Fruit fly (Drosophila melanogaster): ENCODE results near the gene Sol1.

Sol1 gene

dm6 chr3R:12402935-12403334 is 16.9 kb downstream of the Sol1 start (continued):
- peak; percentile 90 for TF ChIP-seq Rel (GFP tag; optimal IDR thresholded peaks at IDR 0.05)
- peak; percentile 93 for TF ChIP-seq Rel (tag; optimal IDR thresholded peaks at IDR 0.05)
- peak; percentile 94 for TF ChIP-seq sv (GFP tag; optimal IDR thresholded peaks at IDR 0.05)
- no peak for TF ChIP-seq CrebA (GFP tag; optimal IDR thresholded peaks at IDR 0.05; ENCODE audit: borderline replicate concordance)
- peak; percentile 59 for TF ChIP-seq Mio (GFP tag; optimal IDR thresholded peaks at IDR 0.05)
- TF ChIP-seq GATAd (GFP tag; optimal IDR thresholded peaks at IDR 0.05) = peak; percentile 36

- TF ChIP-seq foxo (GFP tag; optimal IDR thresholded peaks at IDR 0.05) (no peak), OdsH (GFP tag; optimal IDR thresholded peaks at IDR 0.05) (no peak), dsf (GFP tag; optimal IDR thresholded peaks at IDR 0.05; ENCODE audit: borderline replicate concordance) (no peak), dl (GFP tag; optimal IDR thresholded peaks at IDR 0.05; ENCODE audit: insufficient read depth in 1 of 2, partially characterized antibody in 2 of 2) (no peak), Hr83 (GFP tag; optimal IDR thresholded peaks at IDR 0.05; ENCODE audit: poor library complexity, severe bottlenecking) (no peak), pan (optimal IDR thresholded peaks at IDR 0.05) (no peak), Vsx2 (GFP tag; optimal IDR thresholded peaks at IDR 0.05; ENCODE audit: partially characterized antibody) (no peak), HLH106 (tag; optimal IDR thresholded peaks at IDR 0.05) (no peak), dmrt93B (GFP tag; optimal IDR thresholded peaks at IDR 0.05) (no peak), sage (GFP tag; optimal IDR thresholded peaks at IDR 0.05) (no peak), Dif (GFP tag; optimal IDR thresholded peaks at IDR 0.05; ENCODE audit: partially characterized antibody) (no peak), Hnf4 (GFP tag; optimal IDR thresholded peaks at IDR 0.05) (no peak), Hr78 (GFP tag; optimal IDR thresholded peaks at IDR 0.05) (no peak), Sp1 (GFP tag; optimal IDR thresholded peaks at IDR 0.05) (no peak), Mio (GFP tag; optimal IDR thresholded peaks at IDR 0.05) (no peak), CrebA (GFP tag; optimal IDR thresholded peaks at IDR 0.05; ENCODE audit: borderline replicate concordance) (no peak), h (GFP tag; optimal IDR thresholded peaks at IDR 0.05) (no peak), psq (GFP tag; optimal IDR thresholded peaks at IDR 0.05) (no peak)
Measured at dm6 chr3R:12405134-12405533, 19.1 kb downstream of the Sol1 start.

dm6 chr3R:12405928-12406234 is 19.8 kb downstream of the Sol1 start, which contains the start of gene Cyp9f2:
TSS of gene Cyp9f2 (minus strand) at chr3R:12406028.
- TF ChIP-seq jim (GFP tag; optimal IDR thresholded peaks at IDR 0.05) (no peak), lola (GFP tag; optimal IDR thresholded peaks at IDR 0.05) (no peak), GATAd (GFP tag; optimal IDR thresholded peaks at IDR 0.05) (no peak), CG32264 (GFP tag; optimal IDR thresholded peaks at IDR 0.05) (no peak)

- TF ChIP-seq GATAd (GFP tag; optimal IDR thresholded peaks at IDR 0.05) = no peak
- peak; percentile 43 for TF ChIP-seq ey (GFP tag; optimal IDR thresholded peaks at IDR 0.05)
- TF ChIP-seq HLH106 (tag; optimal IDR thresholded peaks at IDR 0.05) = peak; percentile 45
- peak; percentile 58 for TF ChIP-seq Sp1 (GFP tag; optimal IDR thresholded peaks at IDR 0.05)
- TF ChIP-seq Dfd (GFP tag; optimal IDR thresholded peaks at IDR 0.05) = no peak
- peak; percentile 69 for TF ChIP-seq rgr (GFP tag; optimal IDR thresholded peaks at IDR 0.05)
- TF ChIP-seq br (GFP tag; optimal IDR thresholded peaks at IDR 0.05) = peak; percentile 52
- TF ChIP-seq h (GFP tag; optimal IDR thresholded peaks at IDR 0.05) = peak; percentile 58
- peak; percentile 14 for TF ChIP-seq CG9705 (GFP tag; optimal IDR thresholded peaks at IDR 0.05)
- no peak for TF ChIP-seq Rel (GFP tag; optimal IDR thresholded peaks at IDR 0.05)
- TF ChIP-seq Rel (tag; optimal IDR thresholded peaks at IDR 0.05) = peak; percentile 5
- peak; percentile 53 for TF ChIP-seq OdsH (GFP tag; optimal IDR thresholded peaks at IDR 0.05)
- TF ChIP-seq psq (GFP tag; optimal IDR thresholded peaks at IDR 0.05) = peak; percentile 54
- no peak for TF ChIP-seq Vsx2 (GFP tag; optimal IDR thresholded peaks at IDR 0.05; ENCODE audit: partially characterized antibody)
- peak in 1 of 2 experiments; percentile 67 for TF ChIP-seq foxo (GFP tag; optimal IDR thresholded peaks at IDR 0.05)
- TF ChIP-seq woc (GFP tag; optimal IDR thresholded peaks at IDR 0.05) = peak; percentile 48
- TF ChIP-seq fru (GFP tag; optimal IDR thresholded peaks at IDR 0.05) = peak; percentile 82
- TF ChIP-seq Hr78 (GFP tag; optimal IDR thresholded peaks at IDR 0.05) = no peak
Measured at dm6 chr3R:12406235-12407196, 20.5 kb downstream of the Sol1 start, which contains the start of gene CG5167. TSS of gene CG5167 (plus strand) at chr3R:12406532.
